Worm (Caenorhabditis elegans): ENCODE data around the gene tag-266.
A peak's percentile ranks its signal among the peaks of the same experiment; 100 is the strongest.

The tag-266 gene

DNA sequence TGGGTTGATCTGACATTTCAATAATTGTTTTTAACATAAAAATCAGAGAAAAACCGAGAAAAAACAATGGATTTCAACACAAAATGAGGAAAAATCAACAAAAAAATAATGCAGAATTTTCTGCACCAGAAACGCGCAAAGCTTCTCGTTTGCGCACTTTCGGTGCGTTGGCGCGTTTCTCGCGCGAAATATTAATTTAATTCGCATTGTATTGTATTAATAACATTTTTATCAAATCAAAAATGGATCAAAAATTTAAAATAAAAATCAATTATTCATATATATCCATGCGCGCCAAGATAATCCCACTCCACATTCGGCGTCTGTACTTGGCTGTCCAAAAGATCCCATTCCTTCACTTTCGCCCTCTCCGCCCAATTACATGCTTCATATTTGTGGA, 5.4 kb downstream of the tag-266 start, which contains the start of gene fem-2:
Gene fem-2, minus strand, starts transcription at position 9 of the 400 bp plus-strand sequence.
- TF ChIP-seq hmg-11 (tag; optimal IDR thresholded peaks at IDR 0.05) (peak; percentile 56), unc-39 (tag; optimal IDR thresholded peaks at IDR 0.05) (no peak), lin-39 (tag; optimal IDR thresholded peaks at IDR 0.05) (peak; percentile 8), snpc-4 (tag; optimal IDR thresholded peaks at IDR 0.05) (peak; percentile 11), nfya-1 (tag; optimal IDR thresholded peaks at IDR 0.05; ENCODE audit: insufficient read depth) (peak; percentile 41), R02D3.7 (tag; optimal IDR thresholded peaks at IDR 0.05) (no peak), lin-15B (tag; optimal IDR thresholded peaks at IDR 0.05) (peak; percentile 22), pha-4 (tag; optimal IDR thresholded peaks at IDR 0.05) (peak; percentile 46), nhr-23 (tag; optimal IDR thresholded peaks at IDR 0.05) (peak; percentile 23), daf-12 (tag; optimal IDR thresholded peaks at IDR 0.05) (no peak), ceh-28 (tag; optimal IDR thresholded peaks at IDR 0.05) (no peak)

ce11 chrIII:631421-631820, 8.6 kb downstream of the tag-266 start, which contains the start of gene T19C3.6:
Gene T19C3.6 (minus strand): TSS chrIII:631521.
- TF ChIP-seq eor-1 (tag; optimal IDR thresholded peaks at IDR 0.05) (no peak), ama-1 (optimal IDR thresholded peaks at IDR 0.05) (no peak)

ce11 chrIII:627838-628237, 12.2 kb downstream of the tag-266 start, which contains the start of gene T19C3.5:
Gene T19C3.5 (minus strand): TSS chrIII:627938.
- TF ChIP-seq ZK546.5 (tag; optimal IDR thresholded peaks at IDR 0.05) (no peak), elt-1 (tag; optimal IDR thresholded peaks at IDR 0.05) (no peak), egl-5 (tag; optimal IDR thresholded peaks at IDR 0.05) (no peak), jun-1 (tag; optimal IDR thresholded peaks at IDR 0.05) (no peak), pha-4 (tag; optimal IDR thresholded peaks at IDR 0.05) (no peak), ama-1 (optimal IDR thresholded peaks at IDR 0.05) (no peak)

- TF ChIP-seq nhr-23 (tag; optimal IDR thresholded peaks at IDR 0.05) (no peak), hmg-11 (tag; optimal IDR thresholded peaks at IDR 0.05) (no peak), nhr-12 (tag; optimal IDR thresholded peaks at IDR 0.05) (no peak)
These were observed 13.9 kb downstream of the tag-266 start for ce11 chrIII:626091-626490.

- peak; percentile 87 for TF ChIP-seq egl-5 (tag; optimal IDR thresholded peaks at IDR 0.05)
- TF ChIP-seq nhr-11 (tag; optimal IDR thresholded peaks at IDR 0.05), result no peak
- peak; percentile 39 for TF ChIP-seq tbx-2 (tag; optimal IDR thresholded peaks at IDR 0.05)
- TF ChIP-seq egl-27 (tag; optimal IDR thresholded peaks at IDR 0.05), result peak; percentile 39
- peak in 1 of 3 experiments; percentile 28 for TF ChIP-seq elt-3 (tag; optimal IDR thresholded peaks at IDR 0.05)
- peak; percentile 91 for TF ChIP-seq snpc-4 (tag; optimal IDR thresholded peaks at IDR 0.05)
- TF ChIP-seq ama-1 (optimal IDR thresholded peaks at IDR 0.05), result no peak
- no peak for TF ChIP-seq ztf-4 (tag; optimal IDR thresholded peaks at IDR 0.05)
- no peak for TF ChIP-seq fos-1 (tag; optimal IDR thresholded peaks at IDR 0.05)
- peak; percentile 34 for TF ChIP-seq R02D3.7 (tag; optimal IDR thresholded peaks at IDR 0.05)
- TF ChIP-seq zag-1 (tag; optimal IDR thresholded peaks at IDR 0.05), result peak; percentile 36
- peak; percentile 57 for TF ChIP-seq skn-1 (tag; optimal IDR thresholded peaks at IDR 0.05)
- TF ChIP-seq ceh-28 (tag; optimal IDR thresholded peaks at IDR 0.05), result peak; percentile 50
- TF ChIP-seq ZK546.5 (tag; optimal IDR thresholded peaks at IDR 0.05), result no peak
- TF ChIP-seq nhr-77 (tag; optimal IDR thresholded peaks at IDR 0.05), result no peak
- TF ChIP-seq nfya-1 (tag; optimal IDR thresholded peaks at IDR 0.05; ENCODE audit: insufficient read depth), result peak; percentile 91
- peak; percentile 80 for TF ChIP-seq mdl-1 (tag; optimal IDR thresholded peaks at IDR 0.05)
- TF ChIP-seq hmg-11 (tag; optimal IDR thresholded peaks at IDR 0.05), result peak; percentile 88
- no peak for TF ChIP-seq eor-1 (tag; optimal IDR thresholded peaks at IDR 0.05)
- TF ChIP-seq unc-62 (GFP tag; optimal IDR thresholded peaks at IDR 0.05), result peak; percentile 82
- TF ChIP-seq elt-2 (tag; optimal IDR thresholded peaks at IDR 0.05), result peak; percentile 97
- TF ChIP-seq elt-1 (tag; optimal IDR thresholded peaks at IDR 0.05), result peak; percentile 67
- TF ChIP-seq jun-1 (tag; optimal IDR thresholded peaks at IDR 0.05), result peak; percentile 79
- peak; percentile 88 for TF ChIP-seq nhr-25 (tag; optimal IDR thresholded peaks at IDR 0.05)
- TF ChIP-seq lsy-12 (tag; optimal IDR thresholded peaks at IDR 0.05), result no peak
- TF ChIP-seq lin-15B (tag; optimal IDR thresholded peaks at IDR 0.05), result peak; percentile 76
- TF ChIP-seq nhr-23 (tag; optimal IDR thresholded peaks at IDR 0.05), result peak; percentile 83
- peak; percentile 96 for TF ChIP-seq pha-4 (tag; optimal IDR thresholded peaks at IDR 0.05)
- TF ChIP-seq nhr-43 (tag; optimal IDR thresholded peaks at IDR 0.05; ENCODE audit: poor library complexity, severe bottlenecking), result peak; percentile 15
- TF ChIP-seq pqm-1 (tag; optimal IDR thresholded peaks at IDR 0.05), result peak; percentile 97
- peak; percentile 91 for TF ChIP-seq lin-39 (tag; optimal IDR thresholded peaks at IDR 0.05)
- no peak for TF ChIP-seq mml-1 (tag; optimal IDR thresholded peaks at IDR 0.05)
These were observed 16.3 kb downstream of the tag-266 start for ce11 chrIII:623754-624153.
